Fruit fly (Drosophila melanogaster): Measurements from ENCODE around the gene CG31687.
"Not testable (repeated sequence)": the region's sequence is repeated elsewhere in the genome, so short reads cannot be mapped to it uniquely, and the experiment has no call there.

Gene CG31687

dm6 chr2L:20449864-20450263, at the start of gene CG31687, which contains the start of gene CG31683:
CG31687 (plus strand) TSS chr2L:20450225.
CG31683 (minus strand) TSS chr2L:20449964.
- TF ChIP-seq CG17801 (GFP tag; optimal IDR thresholded peaks at IDR 0.05; ENCODE audit: partially characterized antibody), result not testable (repeated sequence)

- no peak for TF ChIP-seq CG17801 (GFP tag; optimal IDR thresholded peaks at IDR 0.05; ENCODE audit: partially characterized antibody)
These were observed 49.1 kb upstream of the CG31687 start for dm6 chr2L:20400875-20401274.

- no peak for TF ChIP-seq CG17801 (GFP tag; optimal IDR thresholded peaks at IDR 0.05; ENCODE audit: partially characterized antibody)
These were observed 48.6 kb upstream of the CG31687 start for dm6 chr2L:20401408-20401807.

dm6 chr2L:20413826-20414225, 36.2 kb upstream of the CG31687 start:
- TF ChIP-seq CG17801 (GFP tag; optimal IDR thresholded peaks at IDR 0.05; ENCODE audit: partially characterized antibody), result no peak

- no peak for TF ChIP-seq CG17801 (GFP tag; optimal IDR thresholded peaks at IDR 0.05; ENCODE audit: partially characterized antibody)
These were observed 35.2 kb upstream of the CG31687 start, which contains the start of gene CG10947 for dm6 chr2L:20414750-20415211. CG10947 (minus strand) TSS chr2L:20414800.

- no peak for TF ChIP-seq CG17801 (GFP tag; optimal IDR thresholded peaks at IDR 0.05; ENCODE audit: partially characterized antibody)
These were observed 33.1 kb upstream of the CG31687 start, which contains the start of the genes CG10949 and Arpc2 for dm6 chr2L:20416754-20417563. CG10949 (minus strand) TSS chr2L:20416918. Arpc2 (plus strand) TSS chr2L:20417057.

dm6 chr2L:20417597-20418286, 32.3 kb upstream of the CG31687 start:
- peak; percentile 10 for TF ChIP-seq CG17801 (GFP tag; optimal IDR thresholded peaks at IDR 0.05; ENCODE audit: partially characterized antibody)

- TF ChIP-seq CG17801 (GFP tag; optimal IDR thresholded peaks at IDR 0.05; ENCODE audit: partially characterized antibody), result no peak
These were observed 30.0 kb upstream of the CG31687 start for dm6 chr2L:20420035-20420434.

dm6 chr2L:20424560-20424959, 25.5 kb upstream of the CG31687 start, which contains the start of gene CG15130:
CG15130 (minus strand) TSS chr2L:20424660.
- no peak for TF ChIP-seq CG17801 (GFP tag; optimal IDR thresholded peaks at IDR 0.05; ENCODE audit: partially characterized antibody)

dm6 chr2L:20425854-20426396, 24.1 kb upstream of the CG31687 start, which contains the start of gene CG31688:
CG31688 (plus strand) TSS chr2L:20426199.
- no peak for TF ChIP-seq CG17801 (GFP tag; optimal IDR thresholded peaks at IDR 0.05; ENCODE audit: partially characterized antibody)

- no peak for TF ChIP-seq CG17801 (GFP tag; optimal IDR thresholded peaks at IDR 0.05; ENCODE audit: partially characterized antibody)
These were observed 22.6 kb upstream of the CG31687 start for dm6 chr2L:20427401-20427800.

- no peak for TF ChIP-seq CG17801 (GFP tag; optimal IDR thresholded peaks at IDR 0.05; ENCODE audit: partially characterized antibody)
These were observed 21.7 kb upstream of the CG31687 start for dm6 chr2L:20428382-20428755.

- TF ChIP-seq CG17801 (GFP tag; optimal IDR thresholded peaks at IDR 0.05; ENCODE audit: partially characterized antibody), result peak; percentile 68
These were observed 21.1 kb upstream of the CG31687 start for dm6 chr2L:20428756-20429408.

dm6 chr2L:20429458-20429857, 20.6 kb upstream of the CG31687 start:
- TF ChIP-seq CG17801 (GFP tag; optimal IDR thresholded peaks at IDR 0.05; ENCODE audit: partially characterized antibody), result no peak

dm6 chr2L:20431210-20431609, 18.8 kb upstream of the CG31687 start:
- TF ChIP-seq CG17801 (GFP tag; optimal IDR thresholded peaks at IDR 0.05; ENCODE audit: partially characterized antibody), result no peak

Data from ovary, adult (tissue).